Fruit fly (Drosophila melanogaster) whole organism, pupa: ENCODE results near the gene CG9673.

Experiments used
- CG10348 ChIP-seq: fragments of 200-800 bp; sonication (Bioruptor generic); IDR thresholded peaks from 2 replicates; pipeline ENCODE4 v1.3.6; 2022; ENCODE audit warnings: missing biosample characterization, missing genetic modification characterization
- CG12605 ChIP-seq: fragments of 200-800 bp; sonication (Bioruptor generic); IDR thresholded peaks from 2 replicates; pipeline ENCODE4 v1.3.6; 2022; ENCODE audit warnings: missing biosample characterization, missing genetic modification characterization
- CG13204 ChIP-seq: fragments of 200-800 bp; sonication (Bioruptor generic); optimal IDR thresholded peaks from 2 replicates; lab custom pipeline; 2018; ENCODE audit warnings: missing biosample characterization, mild to moderate bottlenecking, missing genetic modification characterization, moderate library complexity
- CG14655 ChIP-seq: fragments of 200-800 bp; sonication (Bioruptor generic); optimal IDR thresholded peaks from 3 replicates; lab custom pipeline; 2017; ENCODE audit warnings: mild to moderate bottlenecking, missing biosample characterization, missing genetic modification reagents, missing genetic modification characterization
- CG15710 ChIP-seq: fragments of 200-800 bp; sonication (Bioruptor generic); optimal IDR thresholded peaks from 2 replicates; lab custom pipeline; 2018; ENCODE audit warnings: missing biosample characterization, mild to moderate bottlenecking, missing genetic modification characterization, moderate library complexity
- CG17806 ChIP-seq: fragments of 200-800 bp; sonication (Bioruptor generic); optimal IDR thresholded peaks from 2 replicates; lab custom pipeline; 2018; ENCODE audit warnings: missing biosample characterization, mild to moderate bottlenecking, missing genetic modification characterization, moderate library complexity
- CG32121 ChIP-seq: fragments of 200-800 bp; sonication (Bioruptor generic); IDR thresholded peaks from 2 replicates; pipeline ENCODE4 v1.3.6; 2022; ENCODE audit warnings: missing biosample characterization, missing genetic modification characterization
- CG34367 ChIP-seq: fragments of 200-800 bp; sonication (Bioruptor generic); optimal IDR thresholded peaks from 2 replicates; lab custom pipeline; 2018; ENCODE audit warnings: missing biosample characterization, mild to moderate bottlenecking, missing genetic modification characterization
- CG4496 ChIP-seq: fragments of 200-800 bp; sonication (Bioruptor generic); IDR thresholded peaks from 3 replicates; pipeline ENCODE4 v1.3.6; 2022; ENCODE audit warnings: missing biosample characterization, missing genetic modification characterization
- CG8159 ChIP-seq: fragments of 200-800 bp; sonication (Bioruptor generic); optimal IDR thresholded peaks from 3 replicates; lab custom pipeline; 2018; ENCODE audit warnings: missing biosample characterization, mild to moderate bottlenecking, missing genetic modification characterization, moderate library complexity
- CG8301 ChIP-seq: fragments of 200-800 bp; sonication (Bioruptor generic); optimal IDR thresholded peaks from 2 replicates; lab custom pipeline; 2018; ENCODE audit warnings: missing biosample characterization, mild to moderate bottlenecking, missing genetic modification characterization
- CG9948 ChIP-seq: fragments of 200-800 bp; sonication (Bioruptor generic); optimal IDR thresholded peaks from 2 replicates; lab custom pipeline; 2018; ENCODE audit warnings: missing biosample characterization, mild to moderate bottlenecking, missing genetic modification characterization, moderate library complexity
- D1 ChIP-seq: fragments of 200-800 bp; sonication (Bioruptor generic); optimal IDR thresholded peaks from 2 replicates; lab custom pipeline; 2018; ENCODE audit warnings: missing biosample characterization, mild to moderate bottlenecking, missing genetic modification characterization, moderate library complexity
- EcR ChIP-seq: fragments of 200-800 bp; sonication (Bioruptor generic); optimal IDR thresholded peaks from 3 replicates; lab custom pipeline; 2019; ENCODE audit warnings: missing biosample characterization, missing genetic modification characterization, mild to moderate bottlenecking, moderate library complexity, missing genetic modification reagents
- Ets98B ChIP-seq: fragments of 200-800 bp; sonication (Bioruptor generic); IDR thresholded peaks from 2 replicates; pipeline ENCODE4 v1.3.6; 2022; ENCODE audit warnings: missing biosample characterization, missing genetic modification characterization
- Pif1A ChIP-seq: fragments of 200-800 bp; sonication (Bioruptor generic); optimal IDR thresholded peaks from 3 replicates; lab custom pipeline; 2016; ENCODE audit warnings: missing biosample characterization, missing genetic modification characterization
- Pif1B ChIP-seq: fragments of 200-800 bp; sonication (Bioruptor generic); optimal IDR thresholded peaks from 3 replicates; lab custom pipeline; 2016; ENCODE audit warnings: missing biosample characterization, missing genetic modification characterization
- Snoo ChIP-seq: fragments of 200-800 bp; sonication (Bioruptor generic); optimal IDR thresholded peaks from 3 replicates; lab custom pipeline; 2017; ENCODE audit warnings: missing biosample characterization, mild to moderate bottlenecking, missing genetic modification characterization, inconsistent platforms
- fd96Ca ChIP-seq: fragments of 200-800 bp; sonication (Bioruptor generic); IDR thresholded peaks from 3 replicates; pipeline ENCODE4 v1.3.6; 2022; ENCODE audit warnings: missing biosample characterization, missing genetic modification characterization
- gl ChIP-seq: fragments of 200-800 bp; sonication (Bioruptor generic); optimal IDR thresholded peaks from 2 replicates; lab custom pipeline; 2018; ENCODE audit warnings: missing biosample characterization, mild to moderate bottlenecking, missing genetic modification characterization
- rn ChIP-seq: fragments of 200-800 bp; sonication (Bioruptor generic); IDR thresholded peaks from 2 replicates; pipeline ENCODE4 v1.3.6; 2022; ENCODE audit warnings: missing biosample characterization, missing genetic modification characterization

CG9673 gene

DNA sequence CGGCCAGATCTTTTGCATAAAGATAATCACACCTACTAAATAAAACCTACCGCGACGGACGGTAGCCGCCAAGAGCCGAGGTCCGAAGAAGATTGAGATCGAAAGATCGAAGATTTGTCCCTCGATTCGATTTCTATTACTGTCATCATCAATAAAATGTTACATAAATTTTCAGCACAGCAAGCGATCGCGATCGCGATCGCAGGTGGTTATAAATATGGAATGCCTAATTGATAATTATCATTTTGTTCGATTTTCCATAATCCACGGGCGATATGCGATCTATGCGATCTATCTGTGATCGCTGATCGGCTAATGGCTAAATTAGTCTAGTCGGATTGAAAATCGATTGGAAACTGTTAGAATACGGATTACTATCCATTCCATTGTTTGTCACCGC is 29.6 kb upstream of the CG9673 start:
- TF ChIP-seq CG10348 (GFP tag; lab: Robert Waterston, UW) (no peak), CG17806 (no peak), CG13204 (GFP tag; lab: Kevin White, UChicago) (no peak), CG9948 (tag; lab: Kevin White, UChicago) (no peak), CG34367 (no peak)

DNA sequence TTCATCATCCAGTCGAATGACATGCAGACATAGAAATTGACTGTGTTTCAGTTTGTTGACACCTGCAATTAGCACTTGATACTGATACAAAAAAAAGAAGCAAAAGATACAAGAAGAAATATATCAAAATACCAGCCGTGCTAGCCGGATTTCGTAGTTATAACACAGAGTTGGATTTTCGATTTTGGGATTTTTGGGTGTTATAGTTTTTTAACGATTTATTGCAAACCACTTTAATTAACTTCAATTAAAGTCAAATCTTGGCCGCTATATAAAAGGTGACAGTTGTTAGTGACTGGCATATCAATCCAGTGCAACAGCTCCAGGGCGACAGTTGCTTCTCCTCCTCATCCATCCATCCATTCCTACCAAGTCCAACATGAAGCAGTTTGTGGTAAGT is 27.1 kb upstream of the CG9673 start, which contains the start of gene TwdlX:
TSS of gene TwdlX (plus strand) at position 301 of the 400 bp plus-strand sequence.
- no peak for TF ChIP-seq CG32121
- TF ChIP-seq Ets98B (GFP tag; lab: Robert Waterston, UW), result no peak
- no peak for TF ChIP-seq CG14655 (GFP tag; lab: Kevin White, UChicago)
- TF ChIP-seq CG10348 (GFP tag; lab: Robert Waterston, UW), result no peak
- no peak for TF ChIP-seq CG17806
- TF ChIP-seq D1 (tag; lab: Kevin White, UChicago), result no peak
- no peak for TF ChIP-seq Snoo
- no peak for TF ChIP-seq gl (tag; lab: Kevin White, UChicago)
- no peak for TF ChIP-seq fd96Ca (GFP tag; lab: Robert Waterston, UW)
- TF ChIP-seq EcR, result no peak
- no peak for TF ChIP-seq rn (GFP tag; lab: Robert Waterston, UW)
- no peak for TF ChIP-seq CG34367
- no peak for TF ChIP-seq CG4496
- no peak for TF ChIP-seq CG8159 (tag; lab: Kevin White, UChicago)
- TF ChIP-seq Pif1A (GFP tag; lab: Kevin White, UChicago), result no peak
- no peak for TF ChIP-seq CG12605 (GFP tag; lab: Robert Waterston, UW)

DNA sequence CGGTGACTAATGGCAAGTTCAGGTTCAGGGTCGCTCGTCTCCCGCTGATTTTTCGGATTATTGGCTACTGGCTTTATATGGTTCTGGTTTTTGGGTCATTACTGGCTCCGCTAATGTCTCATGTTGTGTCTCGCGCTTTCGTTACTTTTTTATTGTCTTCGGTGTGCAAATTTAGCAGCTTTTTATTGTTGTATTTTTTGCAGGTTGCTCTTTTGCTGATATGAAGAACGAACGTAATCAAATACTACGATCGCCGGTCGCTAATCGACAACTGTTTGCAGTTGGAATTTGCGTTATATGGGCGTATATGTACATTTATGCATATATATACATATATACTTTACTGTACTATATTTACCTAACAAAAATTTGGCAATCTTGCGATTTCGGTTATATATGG is 20.9 kb upstream of the CG9673 start:
- TF ChIP-seq CG9948 (tag; lab: Kevin White, UChicago) (no peak), gl (tag; lab: Kevin White, UChicago) (no peak), EcR (no peak), CG12605 (GFP tag; lab: Robert Waterston, UW) (no peak), CG13204 (GFP tag; lab: Kevin White, UChicago) (no peak), CG8301 (tag; lab: Kevin White, UChicago) (no peak), CG8159 (tag; lab: Kevin White, UChicago) (no peak), Pif1B (GFP tag; lab: Kevin White, UChicago) (no peak), Pif1A (GFP tag; lab: Kevin White, UChicago) (no peak), fd96Ca (GFP tag; lab: Robert Waterston, UW) (no peak), CG17806 (no peak), CG34367 (no peak), Snoo (no peak), CG14655 (GFP tag; lab: Kevin White, UChicago) (no peak), CG32121 (no peak), CG15710 (tag; lab: Kevin White, UChicago) (no peak), D1 (tag; lab: Kevin White, UChicago) (no peak)

DNA sequence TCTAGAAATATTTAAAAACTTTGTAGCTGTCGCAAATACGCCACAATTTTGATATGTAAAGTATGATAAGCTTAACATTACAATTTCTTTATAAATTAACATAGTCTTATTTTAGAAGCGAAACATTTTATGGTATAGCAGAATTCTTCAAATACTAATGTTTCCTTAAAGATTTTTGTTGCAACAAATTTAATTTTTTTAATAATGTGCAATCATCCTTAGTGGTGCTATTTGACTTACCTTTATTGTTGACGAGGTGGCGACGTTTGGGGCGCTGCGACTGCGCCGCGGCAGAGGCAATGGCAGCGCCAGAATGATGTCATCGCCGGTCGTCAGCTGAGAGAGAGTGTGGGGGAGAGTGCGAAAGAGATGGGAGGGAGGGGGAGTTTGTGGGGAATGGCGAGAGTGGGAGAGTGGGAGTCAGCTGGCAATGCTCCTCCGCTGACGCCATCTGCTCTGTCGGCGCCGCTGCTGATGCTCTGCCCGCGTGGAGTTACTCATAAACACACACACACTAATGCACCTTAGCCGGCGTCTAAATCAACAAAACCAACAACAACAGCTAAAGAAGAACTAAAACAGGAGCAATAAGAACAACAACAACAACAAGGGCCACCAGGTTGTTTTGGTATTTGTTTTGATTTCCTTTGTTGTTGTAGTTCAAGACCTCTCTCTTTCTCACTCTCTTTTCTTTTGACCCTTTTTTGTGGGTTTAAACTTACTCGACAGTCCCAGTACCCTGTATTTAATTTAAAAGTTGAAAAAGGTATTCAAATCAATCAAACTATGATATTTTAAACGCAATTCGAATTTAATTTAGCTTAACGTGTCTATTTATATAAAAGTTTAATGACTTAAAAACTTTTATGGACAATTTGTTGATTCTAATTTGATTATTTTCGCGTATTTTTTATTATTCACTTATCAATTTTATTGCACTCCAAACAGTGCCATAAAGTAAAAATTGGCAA is 19.8 kb upstream of the CG9673 start:
- no peak for TF ChIP-seq Pif1B (GFP tag; lab: Kevin White, UChicago)
- TF ChIP-seq CG12605 (GFP tag; lab: Robert Waterston, UW), result peak; percentile 31; the same call in 1 of the 2 replicates
- peak; percentile 67 for TF ChIP-seq CG32121
- TF ChIP-seq gl (tag; lab: Kevin White, UChicago), result peak; percentile 92
- TF ChIP-seq CG8301 (tag; lab: Kevin White, UChicago), result peak; percentile 46
- TF ChIP-seq rn (GFP tag; lab: Robert Waterston, UW), result peak; percentile 8; the same call in 1 of the 2 replicates
- peak; percentile 70 for TF ChIP-seq EcR
- peak; percentile 68 for TF ChIP-seq CG9948 (tag; lab: Kevin White, UChicago)
- 0 out of 3 replicates have a peak, but pooled peaks have one; percentile 42 for TF ChIP-seq fd96Ca (GFP tag; lab: Robert Waterston, UW)
- peak; percentile 64 for TF ChIP-seq CG8159 (tag; lab: Kevin White, UChicago)
- TF ChIP-seq Ets98B (GFP tag; lab: Robert Waterston, UW), result peak; percentile 43; the same call in 1 of the 2 replicates
- peak; percentile 51 for TF ChIP-seq CG15710 (tag; lab: Kevin White, UChicago)
- peak; percentile 65 for TF ChIP-seq Snoo
- TF ChIP-seq CG13204 (GFP tag; lab: Kevin White, UChicago), result peak; percentile 82
- TF ChIP-seq CG10348 (GFP tag; lab: Robert Waterston, UW), result peak; percentile 22; the same call in 1 of the 2 replicates
- TF ChIP-seq Pif1A (GFP tag; lab: Kevin White, UChicago), result no peak
- TF ChIP-seq CG17806, result peak; percentile 60
- peak; percentile 81 for TF ChIP-seq CG34367
- TF ChIP-seq CG14655 (GFP tag; lab: Kevin White, UChicago), result peak; percentile 53
- TF ChIP-seq CG4496, result peak; percentile 57
- TF ChIP-seq D1 (tag; lab: Kevin White, UChicago), result no peak

DNA sequence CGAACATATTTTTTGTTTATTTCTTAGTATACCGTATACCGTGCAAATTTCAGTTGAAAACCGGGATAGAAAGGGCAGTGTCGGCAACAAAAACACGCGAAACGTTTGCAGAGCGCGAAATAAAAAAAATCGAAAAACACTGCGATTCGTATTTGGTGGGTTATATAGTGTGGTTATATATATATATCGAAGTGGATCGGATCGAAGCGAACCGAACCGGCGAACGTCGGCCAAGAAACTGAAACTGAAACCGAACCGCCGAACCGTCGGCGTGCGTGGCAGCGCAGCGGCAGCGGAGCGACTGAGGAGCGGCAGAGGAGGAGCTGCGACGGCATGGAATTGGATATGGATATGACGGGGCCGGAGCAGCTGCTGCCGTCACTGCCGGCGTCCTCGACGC is 17.5 kb upstream of the CG9673 start, which contains the start of the genes CG32572 and CG34325:
TSS of gene CG32572 (plus strand) at position 16 of the 400 bp plus-strand sequence.
TSS of gene CG34325 (minus strand) at position 244 of the 400 bp plus-strand sequence.
- TF ChIP-seq CG12605 (GFP tag; lab: Robert Waterston, UW), result no peak
- TF ChIP-seq Pif1B (GFP tag; lab: Kevin White, UChicago), result no peak
- no peak for TF ChIP-seq CG8159 (tag; lab: Kevin White, UChicago)
- no peak for TF ChIP-seq EcR
- TF ChIP-seq CG9948 (tag; lab: Kevin White, UChicago), result no peak
